Fruit fly (Drosophila melanogaster) whole organism, adult: ENCODE data around the gene Srp14.

ENCODE experiments used
- CG11617 ChIP-seq: fragments of 200-800 bp; sonication (Bioruptor generic); optimal IDR thresholded peaks from 2 replicates; lab custom pipeline; 2017; ENCODE audit warnings: mild to moderate bottlenecking, missing biosample characterization, missing genetic modification reagents, missing genetic modification characterization
- CG12768 ChIP-seq: fragments of 200-800 bp; sonication (Bioruptor generic); optimal IDR thresholded peaks from 2 replicates; lab custom pipeline; 2017; ENCODE audit warnings: missing biosample characterization, missing genetic modification characterization, mild to moderate bottlenecking, moderate library complexity, missing genetic modification reagents
- CG14711 ChIP-seq: fragments of 200-800 bp; sonication (Bioruptor generic); optimal IDR thresholded peaks from 2 replicates; lab custom pipeline; 2018; ENCODE audit warnings: missing biosample characterization, mild to moderate bottlenecking, missing genetic modification characterization, moderate library complexity
- CG1620 ChIP-seq: fragments of 200-800 bp; sonication (Bioruptor generic); optimal IDR thresholded peaks from 2 replicates; lab custom pipeline; 2016; ENCODE audit warnings: missing biosample characterization, missing genetic modification characterization
- CG33017 ChIP-seq: fragments of 200-800 bp; sonication (Bioruptor generic); optimal IDR thresholded peaks from 2 replicates; lab custom pipeline; 2018; ENCODE audit warnings: missing biosample characterization, mild to moderate bottlenecking, missing genetic modification characterization, moderate library complexity
- CG5204 ChIP-seq: fragments of 200-800 bp; sonication (Bioruptor generic); optimal IDR thresholded peaks from 2 replicates; lab custom pipeline; 2016; ENCODE audit warnings: missing biosample characterization, missing genetic modification characterization
- CG7045 ChIP-seq: fragments of 200-800 bp; sonication (Bioruptor generic); optimal IDR thresholded peaks from 2 replicates; lab custom pipeline; 2017; ENCODE audit warnings: missing biosample characterization, mild to moderate bottlenecking, missing genetic modification characterization
- CG7101 ChIP-seq: fragments of 200-800 bp; sonication (Bioruptor generic); optimal IDR thresholded peaks from 2 replicates; lab custom pipeline; 2018; ENCODE audit warnings: missing biosample characterization, mild to moderate bottlenecking, missing genetic modification characterization, moderate library complexity
- Clk ChIP-seq: fragments of 200-800 bp; sonication (Bioruptor generic); optimal IDR thresholded peaks from 2 replicates; lab custom pipeline; 2017; ENCODE audit warnings: missing biosample characterization, missing genetic modification characterization
- Crg-1 ChIP-seq: fragments of 200-800 bp; sonication (Bioruptor generic); optimal IDR thresholded peaks from 2 replicates; lab custom pipeline; 2016; ENCODE audit warnings: missing biosample characterization, missing genetic modification characterization
- Hr96 ChIP-seq: fragments of 200-800 bp; sonication (Bioruptor generic); optimal IDR thresholded peaks from 2 replicates; lab custom pipeline; 2016; ENCODE audit warnings: missing biosample characterization, missing genetic modification characterization
- Mnt ChIP-seq: fragments of 200-800 bp; sonication (Bioruptor generic); optimal IDR thresholded peaks from 2 replicates; lab custom pipeline; 2016; ENCODE audit warnings: missing biosample characterization, mild to moderate bottlenecking, missing genetic modification characterization
- bab1 ChIP-seq: fragments of 200-800 bp; sonication (Bioruptor generic); optimal IDR thresholded peaks from 3 replicates; lab custom pipeline; 2019; ENCODE audit warnings: missing biosample characterization, mild to moderate bottlenecking, missing genetic modification characterization, moderate library complexity
- cic ChIP-seq: fragments of 200-800 bp; sonication (Bioruptor generic); optimal IDR thresholded peaks from 2 replicates; lab custom pipeline; 2017; ENCODE audit warnings: missing biosample characterization, mild to moderate bottlenecking, missing genetic modification characterization, moderate library complexity
- cnc ChIP-seq, 2 experiments: fragments of >200 bp; optimal IDR thresholded peaks; 2 replicates each; lab custom pipeline; 2017
- ovo ChIP-seq: fragments of 200-800 bp; sonication (Bioruptor generic); optimal IDR thresholded peaks from 2 replicates; lab custom pipeline; 2016; ENCODE audit warnings: missing biosample characterization, missing genetic modification characterization
- pad ChIP-seq: fragments of 200-800 bp; sonication (Bioruptor generic); optimal IDR thresholded peaks from 3 replicates; lab custom pipeline; 2017; ENCODE audit warnings: missing biosample characterization, missing genetic modification characterization, mild to moderate bottlenecking, moderate library complexity, missing genetic modification reagents
- tj ChIP-seq: fragments of 200-800 bp; sonication (Bioruptor generic); optimal IDR thresholded peaks from 3 replicates; lab custom pipeline; 2017; ENCODE audit warnings: missing biosample characterization, mild to moderate bottlenecking, missing genetic modification characterization, moderate library complexity
- toe ChIP-seq: fragments of 200-800 bp; sonication (Bioruptor generic); optimal IDR thresholded peaks from 2 replicates; lab custom pipeline; 2016; ENCODE audit warnings: missing biosample characterization, missing genetic modification characterization

Srp14 gene

DNA sequence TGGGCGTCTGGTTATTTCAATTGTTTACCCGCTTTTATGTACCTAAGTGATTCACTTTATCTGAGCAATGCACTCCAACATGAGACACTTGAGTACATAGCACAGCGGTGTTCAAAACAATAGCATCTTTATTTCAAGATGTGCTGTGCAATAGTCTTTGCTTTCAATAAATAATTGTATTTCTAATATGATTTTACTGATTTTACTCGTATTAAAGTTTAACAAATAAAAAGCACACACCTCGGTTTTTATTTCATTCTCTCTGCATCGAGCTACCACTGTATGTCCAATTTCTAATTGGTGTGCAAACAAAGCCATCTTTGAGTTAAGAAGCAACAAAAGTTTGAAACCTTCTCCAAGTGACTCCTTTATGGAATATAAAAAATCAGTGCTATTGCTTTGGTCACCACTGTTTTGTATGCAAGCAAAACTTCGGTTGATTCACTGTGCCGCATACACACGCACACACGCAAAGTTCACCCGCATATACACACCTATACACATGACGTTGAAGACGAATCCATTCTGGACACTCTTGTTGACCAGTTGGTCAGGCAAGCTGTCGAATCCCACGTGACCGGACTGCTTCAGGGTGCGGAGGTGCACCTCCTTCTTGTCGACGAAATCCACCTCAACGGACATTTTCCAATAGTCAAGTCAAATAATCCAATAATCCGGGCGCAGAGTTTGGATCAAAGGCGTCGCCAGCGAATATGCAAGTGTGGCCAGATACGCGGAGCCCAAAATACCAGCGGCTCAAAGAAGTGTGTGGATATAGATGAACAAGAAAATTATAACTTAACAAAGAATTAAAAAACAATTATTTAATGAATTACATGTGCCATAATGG, 7.9 kb downstream of the Srp14 start, which contains the start of gene Septin2:
TSS of gene Septin2 (minus strand) at position 727 of the 850 bp plus-strand sequence.
- TF ChIP-seq bab1 (GFP tag; lab: Kevin White, UChicago) (peak; percentile 78), Mnt (GFP tag; lab: Kevin White, UChicago) (peak; percentile 45), Clk (GFP tag; lab: Kevin White, UChicago) (peak; percentile 75), CG7101 (tag; lab: Kevin White, UChicago) (peak; percentile 77), tj (peak; percentile 57), CG12768 (GFP tag; lab: Kevin White, UChicago) (peak; percentile 74), CG5204 (GFP tag; lab: Kevin White, UChicago) (no peak), CG11617 (GFP tag; lab: Kevin White, UChicago) (peak; percentile 77), CG14711 (tag; lab: Kevin White, UChicago) (peak; percentile 77), toe (GFP tag; lab: Kevin White, UChicago) (no peak), CG1620 (peak; percentile 54), CG7045 (GFP tag; lab: Kevin White, UChicago) (peak; percentile 74), Crg-1 (GFP tag; lab: Kevin White, UChicago) (peak; percentile 8), ovo (GFP tag; lab: Kevin White, UChicago) (peak; percentile 38), cnc (optimal IDR thresholded peaks at IDR 0.05; lab: Kevin White, UChicago) (no peak), CG33017 (peak; percentile 73), pad (GFP tag; lab: Kevin White, UChicago) (peak; percentile 55), Hr96 (GFP tag; lab: Kevin White, UChicago) (no peak), cic (peak; percentile 33)

DNA sequence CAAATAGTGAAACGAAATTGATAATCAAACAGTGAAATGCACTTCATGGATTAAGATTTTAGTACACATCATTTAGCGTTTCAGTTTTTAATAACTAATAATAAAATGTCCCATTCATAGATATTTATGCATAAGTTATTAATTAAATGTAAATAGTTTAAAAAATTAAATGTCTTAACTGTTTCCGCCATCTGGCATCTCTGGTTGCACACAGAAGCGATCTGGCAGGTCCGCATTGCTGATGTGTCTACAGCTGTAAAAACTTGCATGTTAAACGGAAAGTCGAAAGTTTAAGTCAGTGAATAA, 8.5 kb downstream of the Srp14 start, which contains the start of gene Srp72:
TSS of gene Srp72 (plus strand) at position 232 of the 306 bp plus-strand sequence.
- TF ChIP-seq CG11617 (GFP tag; lab: Kevin White, UChicago) (peak; percentile 51), Crg-1 (GFP tag; lab: Kevin White, UChicago) (peak; percentile 19), tj (no peak), CG14711 (tag; lab: Kevin White, UChicago) (peak; percentile 38), pad (GFP tag; lab: Kevin White, UChicago) (peak; percentile 21), CG7101 (tag; lab: Kevin White, UChicago) (peak; percentile 36), cnc (optimal IDR thresholded peaks at IDR 0.05; lab: Kevin White, UChicago) (no peak), Mnt (GFP tag; lab: Kevin White, UChicago) (peak; percentile 40), CG5204 (GFP tag; lab: Kevin White, UChicago) (no peak), CG33017 (peak; percentile 1), CG12768 (GFP tag; lab: Kevin White, UChicago) (peak; percentile 22), Clk (GFP tag; lab: Kevin White, UChicago) (peak; percentile 23), bab1 (GFP tag; lab: Kevin White, UChicago) (peak; percentile 44), CG1620 (peak; percentile 35), CG7045 (GFP tag; lab: Kevin White, UChicago) (peak; percentile 42), ovo (GFP tag; lab: Kevin White, UChicago) (no peak)

DNA sequence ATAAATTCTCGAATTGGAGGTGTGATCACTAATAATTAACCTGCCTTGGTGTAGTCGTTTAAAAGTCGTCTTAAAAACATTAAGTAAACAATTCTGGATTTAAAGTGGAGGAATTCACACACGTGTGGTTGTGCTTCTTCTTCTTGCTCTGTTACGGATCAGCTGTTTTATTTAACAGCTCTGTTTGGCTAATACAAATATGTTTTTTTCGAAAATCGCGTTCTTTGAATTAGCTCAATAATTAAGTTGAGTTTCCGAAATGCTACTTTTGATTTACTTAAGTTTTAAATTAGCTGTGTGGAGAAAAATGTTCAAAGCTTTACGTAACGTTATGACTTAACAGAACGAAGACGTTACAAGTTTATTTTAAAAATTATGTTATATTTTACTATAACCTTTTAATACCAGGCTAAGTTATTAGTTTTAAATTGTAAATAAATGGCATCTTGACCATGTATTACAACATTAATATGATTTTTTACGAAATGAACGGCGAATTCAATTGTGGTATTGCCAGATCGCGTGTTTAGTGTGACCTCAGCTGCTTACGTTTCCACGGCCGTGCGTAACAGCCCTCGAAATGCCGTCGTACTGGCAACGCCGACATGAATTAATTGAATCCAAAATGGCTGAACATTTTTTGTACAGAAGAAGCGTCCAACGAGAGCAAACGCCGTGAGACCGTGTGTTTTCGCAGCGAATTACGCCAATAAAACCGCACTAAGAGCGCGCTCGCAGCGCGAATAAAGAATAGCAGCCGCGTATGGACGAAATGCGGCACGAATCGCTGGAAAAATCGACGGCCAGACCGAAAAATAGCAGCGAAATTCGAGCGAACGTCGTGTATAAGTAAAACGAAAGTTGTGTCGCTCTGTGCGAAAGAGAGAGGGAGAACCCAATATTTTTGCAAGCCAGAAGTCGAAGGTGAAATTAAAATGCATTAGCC, 12.9 kb downstream of the Srp14 start, which contains the start of the genes Pus1 and bon:
TSS of gene Pus1 (minus strand) at position 155 of the 946 bp plus-strand sequence.
TSS of gene bon (plus strand) at position 623 of the 946 bp plus-strand sequence.
- peak; percentile 38 for TF ChIP-seq CG11617 (GFP tag; lab: Kevin White, UChicago)
- no peak for TF ChIP-seq CG5204 (GFP tag; lab: Kevin White, UChicago)
- TF ChIP-seq CG7045 (GFP tag; lab: Kevin White, UChicago) = no peak
- peak; percentile 4 for TF ChIP-seq CG7101 (tag; lab: Kevin White, UChicago)
- no peak for TF ChIP-seq CG12768 (GFP tag; lab: Kevin White, UChicago)
- TF ChIP-seq Hr96 (GFP tag; lab: Kevin White, UChicago) = no peak
- no peak for TF ChIP-seq CG33017
- no peak for TF ChIP-seq Clk (GFP tag; lab: Kevin White, UChicago)
- TF ChIP-seq bab1 (GFP tag; lab: Kevin White, UChicago) = peak; percentile 18
- no peak for TF ChIP-seq CG14711 (tag; lab: Kevin White, UChicago)
- no peak for TF ChIP-seq Crg-1 (GFP tag; lab: Kevin White, UChicago)
- TF ChIP-seq CG1620 = peak; percentile 41
- no peak for TF ChIP-seq cnc (optimal IDR thresholded peaks at IDR 0.05; lab: Kevin White, UChicago)
- TF ChIP-seq Mnt (GFP tag; lab: Kevin White, UChicago) = peak; percentile 80

DNA sequence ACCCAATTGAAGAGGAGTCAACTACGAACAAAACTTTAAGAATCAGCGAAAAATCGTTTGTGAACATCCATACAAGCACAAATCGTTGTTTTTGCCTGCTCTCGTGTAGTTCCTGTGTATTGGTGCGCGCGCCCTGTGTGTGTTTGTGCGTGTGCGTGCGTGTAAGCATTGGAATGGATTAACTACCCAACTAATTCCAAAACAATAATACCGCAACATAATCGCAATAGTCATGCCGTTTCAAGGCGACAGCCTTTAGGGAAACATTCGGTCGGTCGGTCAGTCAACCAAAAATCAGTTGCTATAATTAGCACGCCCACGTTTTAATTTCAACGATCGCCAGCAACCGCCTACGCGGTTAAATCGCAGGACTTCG, 13.5 kb downstream of the Srp14 start:
- TF ChIP-seq CG33017 = no peak
- no peak for TF ChIP-seq toe (GFP tag; lab: Kevin White, UChicago)
- TF ChIP-seq CG14711 (tag; lab: Kevin White, UChicago) = no peak
- TF ChIP-seq CG7101 (tag; lab: Kevin White, UChicago) = no peak
